Worm (Caenorhabditis elegans): ENCODE results near the gene bmk-1.

DNA sequence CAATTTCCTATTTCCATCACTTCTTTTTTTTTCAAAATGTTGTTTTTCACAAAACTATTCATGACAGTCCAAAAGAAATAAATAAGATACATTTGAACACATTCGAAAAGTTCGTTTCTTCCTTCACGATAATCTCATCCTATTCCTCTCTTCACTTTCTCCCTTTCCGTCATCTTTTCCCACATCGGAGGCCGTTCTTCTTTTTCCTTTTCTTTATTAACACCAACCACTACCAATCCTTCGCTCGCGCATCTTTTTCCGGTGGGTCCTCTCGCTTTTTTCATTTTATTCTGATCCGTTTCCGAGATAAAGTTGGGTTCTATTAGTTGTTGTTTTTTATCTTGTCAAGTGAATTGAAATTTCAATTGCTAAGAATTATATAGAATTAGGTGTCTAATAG, 38.7 kb upstream of the bmk-1 start:
- no peak for TF ChIP-seq egl-27 (tag; optimal IDR thresholded peaks at IDR 0.05)
- no peak for TF ChIP-seq dmd-8 (GFP tag; IDR thresholded peaks at IDR 0.05)
- TF ChIP-seq Y75B8A.6 (GFP tag; IDR thresholded peaks at IDR 0.05), result no peak
- no peak for TF ChIP-seq unc-62 (GFP tag; optimal IDR thresholded peaks at IDR 0.05 in 1 of 2)
- TF ChIP-seq unc-62 (tag; optimal IDR thresholded peaks at IDR 0.05), result no peak
- no peak for TF ChIP-seq nhr-28 (tag; optimal IDR thresholded peaks at IDR 0.05)
- no peak for TF ChIP-seq lin-15B (tag; optimal IDR thresholded peaks at IDR 0.05)
- no peak for TF ChIP-seq nhr-237 (tag; optimal IDR thresholded peaks at IDR 0.05)
- no peak for TF ChIP-seq pqm-1 (tag; optimal IDR thresholded peaks at IDR 0.05)
- no peak for TF ChIP-seq lir-3 (tag; optimal IDR thresholded peaks at IDR 0.05)
- no peak for TF ChIP-seq unc-39 (tag; optimal IDR thresholded peaks at IDR 0.05)
- TF ChIP-seq ama-1 (optimal IDR thresholded peaks at IDR 0.05), result no peak
- no peak for TF ChIP-seq F49E8.2 (tag; optimal IDR thresholded peaks at IDR 0.05; ENCODE audit: borderline replicate concordance)

All from whole organism, L4 larva.